Worm (Caenorhabditis elegans) whole organism, early embryonic: ENCODE results near the gene srxa-10.

Experiments
- ama-1 ChIP-seq: fragments of 150-350 bp; optimal IDR thresholded peaks from 2 replicates; lab custom pipeline; 2014
- ceh-13 ChIP-seq: fragments of 200-800 bp; sonication (Bioruptor generic); optimal IDR thresholded peaks from 2 replicates; lab custom pipeline; 2018; ENCODE audit warnings: mild to moderate bottlenecking, missing genetic modification characterization, missing compliant biosample characterization
- ceh-36 ChIP-seq: sonication (generic microtip); optimal IDR thresholded peaks from 2 replicates; lab custom pipeline; 2016; ENCODE audit warnings: missing genetic modification characterization, inconsistent platforms, missing compliant biosample characterization
- ets-7 ChIP-seq: sonication (generic microtip); optimal IDR thresholded peaks from 2 replicates; lab custom pipeline; 2016; ENCODE audit warnings: missing genotype, missing genetic modification characterization, missing compliant biosample characterization
- pes-1 ChIP-seq: fragments of 200-800 bp; sonication (Bioruptor generic); IDR thresholded peaks from 2 replicates; pipeline ENCODE4 v1.3.6; 2022; ENCODE audit warnings: missing genetic modification reagents, missing genetic modification characterization, missing compliant biosample characterization
- sea-1 ChIP-seq: fragments of 200-800 bp; sonication (Bioruptor generic); conservative IDR thresholded peaks from 2 replicates; pipeline ENCODE4 v1.3.6; 2022; ENCODE audit warnings: missing genetic modification characterization, missing compliant biosample characterization

- TF ChIP-seq ama-1 (no peak), pes-1 (GFP tag; lab: Robert Waterston, UW) (no peak), sea-1 (GFP tag; lab: Robert Waterston, UW) (no peak), ceh-13 (no peak), ets-7 (tag; lab: Kevin White, UChicago) (no peak), ceh-36 (tag; lab: Kevin White, UChicago) (no peak)
Observed at ce11 chrIII:9789607-9790073, 6.7 kb downstream of the srxa-10 start, which contains the start of gene R10E11.5.
